Worm (Caenorhabditis elegans): ENCODE data around the gene C40C9.4.

The C40C9.4 gene

ce11 chrX:13685725-13686124 lies 34.8 kb downstream of the C40C9.4 start:
- TF ChIP-seq nfya-1 (tag; optimal IDR thresholded peaks at IDR 0.05) = no peak
- TF ChIP-seq nhr-11 (tag; optimal IDR thresholded peaks at IDR 0.05) = no peak
- TF ChIP-seq ceh-34 (tag; optimal IDR thresholded peaks at IDR 0.05) = no peak
- TF ChIP-seq ama-1 (optimal IDR thresholded peaks at IDR 0.05) = no peak
- TF ChIP-seq ztf-16 (tag; optimal IDR thresholded peaks at IDR 0.05) = no peak
- TF ChIP-seq sdc-2 (tag; optimal IDR thresholded peaks at IDR 0.05) = no peak
- TF ChIP-seq ceh-22 (tag; optimal IDR thresholded peaks at IDR 0.05) = no peak
- TF ChIP-seq ref-2 (tag; optimal IDR thresholded peaks at IDR 0.05) = no peak
- no peak for TF ChIP-seq madf-2 (tag; optimal IDR thresholded peaks at IDR 0.05)
- TF ChIP-seq lim-6 (tag; optimal IDR thresholded peaks at IDR 0.05) = no peak
- TF ChIP-seq unc-3 (GFP tag; conservative IDR thresholded peaks at IDR 0.05) = no peak
- no peak for TF ChIP-seq unc-3 (tag; optimal IDR thresholded peaks at IDR 0.05)

ce11 chrX:13687111-13687512 lies 36.2 kb downstream of the C40C9.4 start:
- TF ChIP-seq elt-2 (tag; optimal IDR thresholded peaks at IDR 0.05) (no peak), ceh-2 (tag; optimal IDR thresholded peaks at IDR 0.05) (peak; percentile 39), npax-4 (tag; optimal IDR thresholded peaks at IDR 0.05) (no peak), fkh-10 (GFP tag; optimal IDR thresholded peaks at IDR 0.05) (no peak), eyg-1 (tag; optimal IDR thresholded peaks at IDR 0.05) (no peak), ceh-14 (tag; optimal IDR thresholded peaks at IDR 0.05) (no peak), fax-1 (tag; optimal IDR thresholded peaks at IDR 0.05) (no peak), T23F11.4 (GFP tag; optimal IDR thresholded peaks at IDR 0.05) (no peak), ets-4 (tag; optimal IDR thresholded peaks at IDR 0.05) (peak; percentile 10), ceh-18 (tag; optimal IDR thresholded peaks at IDR 0.05) (peak; percentile 51), ttx-3 (tag; optimal IDR thresholded peaks at IDR 0.05) (no peak), lim-6 (tag; optimal IDR thresholded peaks at IDR 0.05) (peak; percentile 6), pax-1 (tag; optimal IDR thresholded peaks at IDR 0.05) (no peak), ceh-34 (tag; optimal IDR thresholded peaks at IDR 0.05) (peak; percentile 26), sdc-2 (tag; optimal IDR thresholded peaks at IDR 0.05) (peak; percentile 85), sox-2 (GFP tag; IDR thresholded peaks at IDR 0.05) (peak; percentile 26), ref-2 (tag; optimal IDR thresholded peaks at IDR 0.05) (peak; percentile 50), hlh-30 (tag; optimal IDR thresholded peaks at IDR 0.05; ENCODE audit: insufficient read depth) (peak; percentile 40), pha-2 (tag; optimal IDR thresholded peaks at IDR 0.05) (no peak), mec-3 (tag; optimal IDR thresholded peaks at IDR 0.05; ENCODE audit: borderline replicate concordance) (no peak), ama-1 (optimal IDR thresholded peaks at IDR 0.05) (no peak), hlh-15 (tag; optimal IDR thresholded peaks at IDR 0.05) (no peak), ztf-16 (tag; optimal IDR thresholded peaks at IDR 0.05) (no peak), fkh-6 (tag; optimal IDR thresholded peaks at IDR 0.05) (no peak), lin-11 (tag; optimal IDR thresholded peaks at IDR 0.05) (no peak), ceh-30 (tag; optimal IDR thresholded peaks at IDR 0.05) (no peak), ahr-1 (tag; optimal IDR thresholded peaks at IDR 0.05) (no peak), ceh-22 (tag; optimal IDR thresholded peaks at IDR 0.05) (no peak), ceh-9 (tag; optimal IDR thresholded peaks at IDR 0.05) (no peak), C38D4.7 (GFP tag; optimal IDR thresholded peaks at IDR 0.05) (no peak), dmd-4 (tag; optimal IDR thresholded peaks at IDR 0.05; ENCODE audit: borderline replicate concordance) (no peak), pqm-1 (tag; optimal IDR thresholded peaks at IDR 0.05) (no peak), ceh-6 (GFP tag; optimal IDR thresholded peaks at IDR 0.05) (no peak), tbx-2 (tag; optimal IDR thresholded peaks at IDR 0.05) (peak; percentile 61), unc-55 (GFP tag; optimal IDR thresholded peaks at IDR 0.05) (peak; percentile 95), nhr-11 (tag; optimal IDR thresholded peaks at IDR 0.05) (no peak), ceh-24 (tag; optimal IDR thresholded peaks at IDR 0.05) (no peak), hlh-8 (tag; optimal IDR thresholded peaks at IDR 0.05) (peak; percentile 39), unc-86 (tag; optimal IDR thresholded peaks at IDR 0.05) (no peak), unc-3 (GFP tag; conservative IDR thresholded peaks at IDR 0.05) (no peak), unc-3 (tag; optimal IDR thresholded peaks at IDR 0.05) (no peak), sox-4 (tag; optimal IDR thresholded peaks at IDR 0.05) (no peak), rnt-1 (tag; optimal IDR thresholded peaks at IDR 0.05) (peak; percentile 28), F13H6.1 (tag; optimal IDR thresholded peaks at IDR 0.05) (no peak), pros-1 (tag; optimal IDR thresholded peaks at IDR 0.05) (no peak), hlh-6 (tag; optimal IDR thresholded peaks at IDR 0.05) (peak; percentile 0), ceh-19 (GFP tag; optimal IDR thresholded peaks at IDR 0.05) (peak; percentile 2), ceh-48 (tag; optimal IDR thresholded peaks at IDR 0.05) (no peak), pag-3 (tag; optimal IDR thresholded peaks at IDR 0.05; ENCODE audit: borderline replicate concordance) (no peak)

Data from whole organism, late embryonic.